Fruit fly (Drosophila melanogaster): ENCODE data around the gene mRpS21.

dm6 chr3R:13419979-13420378 lies 38.4 kb upstream of the mRpS21 start, which contains the start of gene Ir87a:
- TF ChIP-seq CTCF (optimal IDR thresholded peaks at IDR 0.05): no peak
- TF ChIP-seq CG8478 (optimal IDR thresholded peaks at IDR 0.05): no peak

Measured in S2 (cell line).